Fruit fly (Drosophila melanogaster) whole organism, wandering third instar larva: ENCODE results near the gene CG31122.
A peak's percentile ranks its signal among the peaks of the same experiment; 100 is the strongest.

ENCODE experiments used
- CG32264 ChIP-seq: fragments of 200-800 bp; sonication (Bioruptor generic); optimal IDR thresholded peaks from 2 replicates; lab custom pipeline; 2016; ENCODE audit warnings: missing biosample characterization, missing genetic modification characterization
- Dfd ChIP-seq: fragments of >200 bp; optimal IDR thresholded peaks from 2 replicates; lab custom pipeline; 2017; ENCODE audit warnings: missing biosample characterization, missing genetic modification characterization
- Dif ChIP-seq: fragments of 200-275, 200-300 bp; sonication (Bioruptor generic); optimal IDR thresholded peaks from 2 replicates; lab custom pipeline; 2018; ENCODE audit warnings: missing biosample characterization, missing genetic modification characterization; ENCODE audit not compliant: partially characterized antibody
- HLH106 ChIP-seq: fragments of 200-800 bp; optimal IDR thresholded peaks from 3 replicates; lab custom pipeline; 2019; ENCODE audit warnings: missing biosample characterization, mild to moderate bottlenecking, missing genetic modification characterization, moderate library complexity
- Hnf4 ChIP-seq: fragments of 200-800 bp; sonication (Bioruptor generic); optimal IDR thresholded peaks from 2 replicates; lab custom pipeline; 2016; ENCODE audit warnings: missing biosample characterization, mild to moderate bottlenecking, missing genetic modification characterization
- Hr78 ChIP-seq: fragments of >200 bp; optimal IDR thresholded peaks from 2 replicates; lab custom pipeline; 2017; ENCODE audit warnings: missing biosample characterization, missing genetic modification characterization
- Hr83 ChIP-seq: fragments of 200-300 bp; sonication (Bioruptor generic); optimal IDR thresholded peaks from 2 replicates; lab custom pipeline; 2016; ENCODE audit warnings: missing biosample characterization, mild to moderate bottlenecking, missing genetic modification characterization, moderate library complexity; ENCODE audit not compliant: poor library complexity, severe bottlenecking
- Myc ChIP-seq: fragments of >200 bp; optimal IDR thresholded peaks from 2 replicates; lab custom pipeline; 2017
- OdsH ChIP-seq: fragments of 200-800 bp; sonication (Bioruptor generic); optimal IDR thresholded peaks from 2 replicates; lab custom pipeline; 2016; ENCODE audit warnings: missing biosample characterization, mild to moderate bottlenecking, missing genetic modification characterization
- Sp1 ChIP-seq: fragments of 200-800 bp; sonication (Bioruptor generic); optimal IDR thresholded peaks from 3 replicates; lab custom pipeline; 2019; ENCODE audit warnings: missing biosample characterization, mild to moderate bottlenecking, missing genetic modification characterization, moderate library complexity
- Vsx2 ChIP-seq: fragments of 200-300, 225-300 bp; sonication (Bioruptor generic); optimal IDR thresholded peaks from 2 replicates; lab custom pipeline; 2018; ENCODE audit warnings: missing biosample characterization, missing genetic modification characterization; ENCODE audit not compliant: partially characterized antibody
- br ChIP-seq: fragments of 200-800 bp; sonication (Bioruptor generic); optimal IDR thresholded peaks from 2 replicates; lab custom pipeline; 2016; ENCODE audit warnings: missing biosample characterization, missing genetic modification characterization
- dl ChIP-seq, 2 experiments: fragments of 175-275, 200-275 bp in 1 of 2; fragments of 200-275 bp in 1 of 2; sonication (Bioruptor generic); optimal IDR thresholded peaks; lab custom pipeline; 2018; ENCODE audit warnings: mild to moderate bottlenecking in 2 of 2, missing biosample characterization in 2 of 2, missing genetic modification characterization in 2 of 2, moderate library complexity in 2 of 2; ENCODE audit not compliant: partially characterized antibody in 2 of 2, insufficient read depth in 1 of 2
- dmrt93B ChIP-seq: fragments of 200-800 bp; sonication (Bioruptor generic); optimal IDR thresholded peaks from 2 replicates; lab custom pipeline; 2018; ENCODE audit warnings: missing biosample characterization, mild to moderate bottlenecking, missing genetic modification characterization
- dsf ChIP-seq: sonication (Bioruptor generic); optimal IDR thresholded peaks from 2 replicates; lab custom pipeline; 2016; ENCODE audit warnings: missing biosample characterization, missing genetic modification characterization, borderline replicate concordance
- ey ChIP-seq: fragments of 200-800 bp; sonication (Bioruptor generic); optimal IDR thresholded peaks from 2 replicates; lab custom pipeline; 2016; ENCODE audit warnings: missing biosample characterization, missing genetic modification characterization
- foxo ChIP-seq, 2 experiments: fragments of 200-800 bp; sonication (Bioruptor generic); optimal IDR thresholded peaks; 2 replicates in 1 of 2; 3 replicates in 1 of 2; lab custom pipeline; 2016 to 2017; ENCODE audit warnings: missing biosample characterization in 2 of 2, missing genetic modification characterization in 2 of 2
- fru ChIP-seq: fragments of 200-800 bp; sonication (Bioruptor generic); optimal IDR thresholded peaks from 3 replicates; lab custom pipeline; 2016; ENCODE audit warnings: missing biosample characterization, mild to moderate bottlenecking, missing genetic modification characterization
- h ChIP-seq: fragments of 200-800 bp; sonication (Bioruptor generic); optimal IDR thresholded peaks from 3 replicates; lab custom pipeline; 2016; ENCODE audit warnings: missing biosample characterization, mild to moderate bottlenecking, missing genetic modification characterization
- lola ChIP-seq: fragments of >200 bp; optimal IDR thresholded peaks from 2 replicates; lab custom pipeline; 2017; ENCODE audit warnings: missing biosample characterization, missing genetic modification characterization
- pan ChIP-seq: fragments of >200 bp; optimal IDR thresholded peaks from 2 replicates; lab custom pipeline; 2017
- psq ChIP-seq: fragments of 200-800 bp; sonication (Bioruptor generic); optimal IDR thresholded peaks from 3 replicates; lab custom pipeline; 2017; ENCODE audit warnings: missing biosample characterization, mild to moderate bottlenecking, missing genetic modification characterization, moderate library complexity
- rgr ChIP-seq: fragments of 200-800 bp; sonication (Bioruptor generic); optimal IDR thresholded peaks from 3 replicates; lab custom pipeline; 2016; ENCODE audit warnings: missing biosample characterization, mild to moderate bottlenecking, missing genetic modification characterization
- sage ChIP-seq: fragments of 200-800 bp; sonication (Bioruptor generic); optimal IDR thresholded peaks from 2 replicates; lab custom pipeline; 2016; ENCODE audit warnings: missing biosample characterization, mild to moderate bottlenecking, missing genetic modification characterization
- sv ChIP-seq: fragments of 200-800 bp; sonication (Bioruptor generic); optimal IDR thresholded peaks from 3 replicates; lab custom pipeline; 2016; ENCODE audit warnings: missing biosample characterization, missing genetic modification characterization
- tai ChIP-seq: sonication (Bioruptor generic); optimal IDR thresholded peaks from 2 replicates; lab custom pipeline; 2016; ENCODE audit warnings: missing biosample characterization, missing genetic modification characterization
- usp ChIP-seq: fragments of >200 bp; optimal IDR thresholded peaks from 2 replicates; lab custom pipeline; 2017; ENCODE audit warnings: missing biosample characterization, missing genetic modification characterization
- woc ChIP-seq: sonication (Bioruptor generic); optimal IDR thresholded peaks from 2 replicates; lab custom pipeline; 2016; ENCODE audit warnings: missing biosample characterization, mild to moderate bottlenecking, missing genetic modification characterization

Gene CG31122

dm6 chr3R:18366644-18366985 is 46.1 kb downstream of the CG31122 start:
- TF ChIP-seq sv (no peak), dsf (GFP tag; lab: Kevin White, UChicago) (no peak), sage (GFP tag; lab: Kevin White, UChicago) (no peak), Hr78 (GFP tag; lab: Kevin White, UChicago) (no peak), OdsH (GFP tag; lab: Kevin White, UChicago) (no peak), CG32264 (GFP tag; lab: Kevin White, UChicago) (no peak), psq (GFP tag; lab: Kevin White, UChicago) (no peak), woc (GFP tag; lab: Kevin White, UChicago) (no peak)

- TF ChIP-seq HLH106 (tag; lab: Kevin White, UChicago), result peak; percentile 57
- TF ChIP-seq woc (GFP tag; lab: Kevin White, UChicago), result peak; percentile 58
- peak; percentile 14 for TF ChIP-seq sv
- TF ChIP-seq Myc, result peak; percentile 4
- no peak for TF ChIP-seq Hr78 (GFP tag; lab: Kevin White, UChicago)
- peak in 1 of 2 experiments; percentile 47 for TF ChIP-seq foxo (GFP tag; optimal IDR thresholded peaks at IDR 0.05; lab: Kevin White, UChicago)
- TF ChIP-seq Dfd, result no peak
- TF ChIP-seq ey (GFP tag; lab: Kevin White, UChicago), result peak; percentile 7
- TF ChIP-seq dsf (GFP tag; lab: Kevin White, UChicago), result no peak
- TF ChIP-seq dmrt93B, result peak; percentile 20
- TF ChIP-seq rgr (GFP tag; lab: Kevin White, UChicago), result no peak
- TF ChIP-seq, all 38 proteins: peak for 7
These were observed 46.6 kb downstream of the CG31122 start, which contains the start of the genes WRNexo and Nup43 for dm6 chr3R:18365978-18366643. Gene WRNexo, minus strand, starts transcription at chr3R:18366162. Gene Nup43, plus strand, starts transcription at chr3R:18366638.

- TF ChIP-seq dl (GFP tag; optimal IDR thresholded peaks at IDR 0.05; lab: Kevin White, UChicago; ENCODE audit: insufficient read depth in 1 of 2, partially characterized antibody in 2 of 2) (no peak), pan (lab: Kevin White, UChicago) (no peak), usp (GFP tag; lab: Kevin White, UChicago) (no peak), Hr78 (GFP tag; lab: Kevin White, UChicago) (no peak), fru (GFP tag; lab: Kevin White, UChicago) (no peak), sage (GFP tag; lab: Kevin White, UChicago) (no peak), foxo (GFP tag; optimal IDR thresholded peaks at IDR 0.05; lab: Kevin White, UChicago) (no peak), woc (GFP tag; lab: Kevin White, UChicago) (no peak), Hr83 (GFP tag; lab: Kevin White, UChicago) (no peak), psq (GFP tag; lab: Kevin White, UChicago) (no peak), Sp1 (GFP tag; lab: Kevin White, UChicago) (no peak), Myc (no peak), lola (GFP tag; lab: Kevin White, UChicago) (no peak), tai (GFP tag; lab: Kevin White, UChicago) (no peak), Dif (GFP tag; lab: Kevin White, UChicago) (no peak), h (GFP tag; lab: Kevin White, UChicago) (no peak), Hnf4 (GFP tag; lab: Kevin White, UChicago) (no peak), dsf (GFP tag; lab: Kevin White, UChicago) (no peak), br (GFP tag; lab: Kevin White, UChicago) (no peak)
These were observed 51.0 kb downstream of the CG31122 start, which contains the start of gene hmw for dm6 chr3R:18361694-18362093. Gene hmw, plus strand, starts transcription at chr3R:18361994.

- peak; percentile 37 for TF ChIP-seq Vsx2 (GFP tag; lab: Kevin White, UChicago)
- TF ChIP-seq Dif (GFP tag; lab: Kevin White, UChicago), result no peak
These were observed 51.9 kb downstream of the CG31122 start, which contains the start of gene CG15803 for dm6 chr3R:18360630-18361260. Gene CG15803, minus strand, starts transcription at chr3R:18360728.
